Fruit fly (Drosophila melanogaster) Kc167 (cell line): ENCODE measurements around the gene mesh.

Source experiments
- Myc ChIP-seq: fragments of >200 bp; optimal IDR thresholded peaks from 2 replicates; lab custom pipeline; 2017; ENCODE audit warnings: missing external identifiers
- Sin3A ChIP-seq: fragments of >200 bp; optimal IDR thresholded peaks from 2 replicates; lab custom pipeline; 2018; ENCODE audit warnings: missing external identifiers
- h ChIP-seq: fragments of >200 bp; optimal IDR thresholded peaks from 3 replicates; lab custom pipeline; 2018; ENCODE audit warnings: missing external identifiers
- insv ChIP-seq: fragments of >200 bp; optimal IDR thresholded peaks from 3 replicates; lab custom pipeline; 2018; ENCODE audit warnings: missing external identifiers
- psq ChIP-seq: fragments of >200 bp; optimal IDR thresholded peaks from 2 replicates; lab custom pipeline; 2017; ENCODE audit warnings: missing external identifiers
- ttk ChIP-seq: sonication (Bioruptor generic); optimal IDR thresholded peaks from 2 replicates; lab custom pipeline; 2017; ENCODE audit warnings: missing external identifiers

dm6 chr3R:31168429-31168828 is 27.1 kb downstream of the mesh start:
- TF ChIP-seq insv (no peak), psq (no peak), h (no peak), ttk (lab: Kevin White, UChicago) (no peak), Sin3A (lab: Kevin White, UChicago) (no peak), Myc (lab: Kevin White, UChicago) (no peak)
